Fruit fly (Drosophila melanogaster) whole organism, embryonic: ENCODE data around the gene drpr.

ENCODE experiments used
- Atf-2 ChIP-seq: fragments of 200-800 bp; sonication (Bioruptor generic); optimal IDR thresholded peaks from 2 replicates; lab custom pipeline; 2016; ENCODE audit warnings: missing biosample characterization, missing genetic modification characterization
- BEAF-32 ChIP-seq: fragments of 200-800 bp; sonication (Bioruptor generic); optimal IDR thresholded peaks from 3 replicates; lab custom pipeline; 2017; ENCODE audit warnings: missing biosample characterization, missing genetic modification characterization, mild to moderate bottlenecking, moderate library complexity, missing genetic modification reagents
- CG11504 ChIP-seq: fragments of 200-800 bp; sonication (Bioruptor generic); optimal IDR thresholded peaks from 3 replicates; lab custom pipeline; 2019; ENCODE audit warnings: missing biosample characterization, mild to moderate bottlenecking, missing genetic modification characterization, moderate library complexity
- CG12219 ChIP-seq: fragments of 200-800 bp; sonication (Bioruptor generic); optimal IDR thresholded peaks from 3 replicates; lab custom pipeline; 2018; ENCODE audit warnings: missing biosample characterization, mild to moderate bottlenecking, missing genetic modification characterization
- CG12942 ChIP-seq: fragments of 200-800 bp; sonication (Bioruptor generic); optimal IDR thresholded peaks from 3 replicates; lab custom pipeline; 2016; ENCODE audit warnings: missing biosample characterization, missing genetic modification characterization
- CG13624 ChIP-seq: fragments of 200-800 bp; sonication (Bioruptor generic); optimal IDR thresholded peaks from 2 replicates; lab custom pipeline; 2016; ENCODE audit warnings: missing biosample characterization, missing genetic modification characterization
- CG15011 ChIP-seq: fragments of 200-800 bp; sonication (Bioruptor generic); optimal IDR thresholded peaks from 3 replicates; lab custom pipeline; 2018; ENCODE audit warnings: missing biosample characterization, mild to moderate bottlenecking, missing genetic modification characterization
- CG17359 ChIP-seq: fragments of 200-800 bp; sonication (Bioruptor generic); optimal IDR thresholded peaks from 3 replicates; lab custom pipeline; 2018; ENCODE audit warnings: missing biosample characterization, mild to moderate bottlenecking, missing genetic modification characterization, moderate library complexity
- CG2875 ChIP-seq: fragments of 200-800 bp; sonication (Bioruptor generic); optimal IDR thresholded peaks from 2 replicates; lab custom pipeline; 2017; ENCODE audit warnings: missing biosample characterization, mild to moderate bottlenecking, missing genetic modification characterization, missing genetic modification reagents
- CG31365 ChIP-seq: fragments of 200-800 bp; sonication (Bioruptor generic); optimal IDR thresholded peaks from 2 replicates; lab custom pipeline; 2018; ENCODE audit warnings: missing biosample characterization, mild to moderate bottlenecking, missing genetic modification characterization
- CG31388 ChIP-seq: fragments of 200-800 bp; sonication (Bioruptor generic); optimal IDR thresholded peaks from 2 replicates; lab custom pipeline; 2016; ENCODE audit warnings: missing biosample characterization, missing genetic modification characterization
- CG32532 ChIP-seq: fragments of 200-800 bp; sonication (Bioruptor generic); IDR thresholded peaks from 2 replicates; pipeline ENCODE4 v1.3.6; 2022; ENCODE audit warnings: missing biosample characterization, missing genetic modification characterization
- CG33557 ChIP-seq: fragments of 200-800 bp; sonication (Bioruptor generic); optimal IDR thresholded peaks from 2 replicates; lab custom pipeline; 2019; ENCODE audit warnings: missing biosample characterization, mild to moderate bottlenecking, missing genetic modification characterization, moderate library complexity
- CG3407 ChIP-seq: fragments of 200-800 bp; sonication (Bioruptor generic); optimal IDR thresholded peaks from 2 replicates; lab custom pipeline; 2018; ENCODE audit warnings: missing biosample characterization, mild to moderate bottlenecking, missing genetic modification characterization
- CG3847 ChIP-seq: fragments of 200-800 bp; sonication (Bioruptor generic); IDR thresholded peaks from 2 replicates; pipeline ENCODE4 v1.3.6; 2022; ENCODE audit warnings: missing biosample characterization, missing genetic modification characterization
- CG4424 ChIP-seq: fragments of 200-800 bp; sonication (Bioruptor generic); optimal IDR thresholded peaks from 3 replicates; lab custom pipeline; 2016; ENCODE audit warnings: missing biosample characterization, missing genetic modification characterization
- CG6272 ChIP-seq: fragments of 200-800 bp; sonication (Bioruptor generic); IDR thresholded peaks from 2 replicates; pipeline ENCODE4 v1.3.6; 2022; ENCODE audit warnings: missing biosample characterization, missing genetic modification characterization
- CG8359 ChIP-seq: fragments of 200-800 bp; sonication (Bioruptor generic); optimal IDR thresholded peaks from 2 replicates; lab custom pipeline; 2017; ENCODE audit warnings: missing biosample characterization, mild to moderate bottlenecking, missing genetic modification characterization, borderline replicate concordance
- CoRest ChIP-seq: fragments of 200-800 bp; sonication (Bioruptor generic); optimal IDR thresholded peaks from 3 replicates; lab custom pipeline; 2018; ENCODE audit warnings: missing biosample characterization, mild to moderate bottlenecking, missing genetic modification characterization, moderate library complexity
- Doc3 ChIP-seq: fragments of 200-800 bp; sonication (Bioruptor generic); IDR thresholded peaks from 3 replicates; pipeline ENCODE4 v1.3.6; 2022; ENCODE audit warnings: missing biosample characterization, missing genetic modification characterization; ENCODE audit not compliant: partially characterized antibody
- Dref ChIP-seq: fragments of 200-800 bp; sonication (Bioruptor generic); IDR thresholded peaks from 2 replicates; pipeline ENCODE4 v1.3.6; 2022; ENCODE audit warnings: missing biosample characterization, missing genetic modification characterization
- ERR ChIP-seq: fragments of 200-800 bp; sonication (Bioruptor generic); optimal IDR thresholded peaks from 2 replicates; lab custom pipeline; 2016; ENCODE audit warnings: missing biosample characterization, missing genetic modification characterization
- Ets65A ChIP-seq: fragments of 200-800 bp; sonication (Bioruptor generic); peaks from one replicate; lab custom pipeline; 2016; ENCODE audit warnings: missing biosample characterization, missing genetic modification characterization
- Ets97D ChIP-seq: fragments of 200-800 bp; sonication (Bioruptor generic); optimal IDR thresholded peaks from 3 replicates; lab custom pipeline; 2016; ENCODE audit warnings: missing biosample characterization, missing genetic modification characterization
- Hmx ChIP-seq: fragments of 200-800 bp; sonication (Bioruptor generic); optimal IDR thresholded peaks from 2 replicates; lab custom pipeline; 2016; ENCODE audit warnings: missing biosample characterization, missing genetic modification characterization
- Hr78 ChIP-seq, 2 experiments: fragments of 200-800 bp in 1 of 2; fragments of >200 bp in 1 of 2; sonication (Bioruptor generic) in 1 of 2; optimal IDR thresholded peaks; 2 replicates each; lab custom pipeline; 2017 to 2019; ENCODE audit warnings: missing biosample characterization in 2 of 2, missing genetic modification characterization in 2 of 2, mild to moderate bottlenecking in 1 of 2, moderate library complexity in 1 of 2
- Jarid2 ChIP-seq: fragments of 200-800 bp; sonication (Bioruptor generic); optimal IDR thresholded peaks from 3 replicates; lab custom pipeline; 2017; ENCODE audit warnings: mild to moderate bottlenecking, missing biosample characterization, missing genetic modification reagents, missing genetic modification characterization
- Mes4 ChIP-seq: fragments of 200-800 bp; sonication (Bioruptor generic); optimal IDR thresholded peaks from 2 replicates; lab custom pipeline; 2016; ENCODE audit warnings: missing biosample characterization, missing genetic modification characterization
- Mrtf ChIP-seq: fragments of 200-800 bp; sonication (Bioruptor generic); IDR thresholded peaks from 3 replicates; pipeline ENCODE4 v1.3.6; 2022; ENCODE audit warnings: missing biosample characterization, missing genetic modification characterization
- NK7.1 ChIP-seq: fragments of 200-800 bp; sonication (Bioruptor generic); optimal IDR thresholded peaks from 3 replicates; lab custom pipeline; 2016; ENCODE audit warnings: missing biosample characterization, missing genetic modification characterization
- Ravus ChIP-seq: fragments of 200-800 bp; sonication (Bioruptor generic); IDR thresholded peaks from 2 replicates; pipeline ENCODE4 v1.3.6; 2022; ENCODE audit warnings: missing biosample characterization, missing genetic modification characterization
- Sin3A ChIP-seq: fragments of >200 bp; optimal IDR thresholded peaks from 2 replicates; lab custom pipeline; 2018
- Six4 ChIP-seq: fragments of 200-800 bp; sonication (Bioruptor generic); optimal IDR thresholded peaks from 2 replicates; lab custom pipeline; 2016; ENCODE audit warnings: missing biosample characterization, missing genetic modification characterization
- abd-A ChIP-seq: fragments of 200-800 bp; sonication (Bioruptor generic); optimal IDR thresholded peaks from 3 replicates; lab custom pipeline; 2019; ENCODE audit warnings: missing biosample characterization, mild to moderate bottlenecking, missing genetic modification characterization, moderate library complexity
- ash1 ChIP-seq: fragments of 200-800 bp; sonication (Bioruptor generic); optimal IDR thresholded peaks from 2 replicates; lab custom pipeline; 2018; ENCODE audit warnings: missing biosample characterization, mild to moderate bottlenecking, missing genetic modification characterization
- chm ChIP-seq: fragments of 200-800 bp; sonication (Bioruptor generic); IDR thresholded peaks from 2 replicates; pipeline ENCODE4 v1.3.6; 2022; ENCODE audit warnings: missing biosample characterization, missing genetic modification characterization
- ci ChIP-seq: fragments of 200-800 bp; sonication (Bioruptor generic); IDR thresholded peaks from 3 replicates; pipeline ENCODE4 v1.3.6; 2022; ENCODE audit warnings: missing biosample characterization, missing genetic modification characterization
- crc ChIP-seq: fragments of 200-800 bp; sonication (Bioruptor generic); optimal IDR thresholded peaks from 2 replicates; lab custom pipeline; 2016; ENCODE audit warnings: missing biosample characterization, missing genetic modification characterization
- fd64A ChIP-seq: fragments of 200-800 bp; sonication (Bioruptor generic); optimal IDR thresholded peaks from 3 replicates; lab custom pipeline; 2018; ENCODE audit warnings: missing biosample characterization, mild to moderate bottlenecking, missing genetic modification characterization
- gem ChIP-seq: fragments of 200-800 bp; sonication (Bioruptor generic); optimal IDR thresholded peaks from 2 replicates; lab custom pipeline; 2019; ENCODE audit warnings: missing biosample characterization, mild to moderate bottlenecking, missing genetic modification characterization, moderate library complexity
- gsb ChIP-seq: fragments of 200-800 bp; sonication (Bioruptor generic); IDR thresholded peaks from 2 replicates; pipeline ENCODE4 v1.3.6; 2022; ENCODE audit warnings: missing biosample characterization, missing genetic modification characterization
- h ChIP-seq: fragments of >200 bp; optimal IDR thresholded peaks from 2 replicates; lab custom pipeline; 2017
- maf-S ChIP-seq: fragments of 200-800 bp; sonication (Bioruptor generic); optimal IDR thresholded peaks from 2 replicates; lab custom pipeline; 2016; ENCODE audit warnings: missing biosample characterization, missing genetic modification characterization
- mld ChIP-seq: fragments of 200-800 bp; sonication (Bioruptor generic); IDR thresholded peaks from 3 replicates; pipeline ENCODE4 v1.3.6; 2022; ENCODE audit warnings: missing biosample characterization, missing genetic modification characterization; ENCODE audit not compliant: partially characterized antibody
- otp ChIP-seq: fragments of 200-800 bp; sonication (Bioruptor generic); IDR thresholded peaks from 3 replicates; pipeline ENCODE4, ENCODE4 v1.3.6; 2022; ENCODE audit warnings: missing biosample characterization, missing genetic modification characterization
- ro ChIP-seq: fragments of 200-800 bp; sonication (Bioruptor generic); IDR thresholded peaks from 2 replicates; pipeline ENCODE4 v1.3.6; 2022; ENCODE audit warnings: missing biosample characterization, missing genetic modification characterization
- trh ChIP-seq: fragments of 200-800 bp; sonication (Bioruptor generic); optimal IDR thresholded peaks from 2 replicates; lab custom pipeline; 2016; ENCODE audit warnings: missing biosample characterization, missing genetic modification characterization
- usp ChIP-seq: fragments of >200 bp; optimal IDR thresholded peaks from 2 replicates; lab custom pipeline; 2017; ENCODE audit warnings: missing biosample characterization, missing genetic modification characterization
- wdn ChIP-seq: fragments of 200-800 bp; sonication (Bioruptor generic); IDR thresholded peaks from 2 replicates; pipeline ENCODE4 v1.3.6; 2022; ENCODE audit warnings: missing biosample characterization, missing genetic modification characterization
- zen ChIP-seq: fragments of 200-800 bp; sonication (Bioruptor generic); optimal IDR thresholded peaks from 3 replicates; lab custom pipeline; 2018; ENCODE audit warnings: missing biosample characterization, mild to moderate bottlenecking, missing genetic modification characterization, moderate library complexity

The drpr gene

DNA sequence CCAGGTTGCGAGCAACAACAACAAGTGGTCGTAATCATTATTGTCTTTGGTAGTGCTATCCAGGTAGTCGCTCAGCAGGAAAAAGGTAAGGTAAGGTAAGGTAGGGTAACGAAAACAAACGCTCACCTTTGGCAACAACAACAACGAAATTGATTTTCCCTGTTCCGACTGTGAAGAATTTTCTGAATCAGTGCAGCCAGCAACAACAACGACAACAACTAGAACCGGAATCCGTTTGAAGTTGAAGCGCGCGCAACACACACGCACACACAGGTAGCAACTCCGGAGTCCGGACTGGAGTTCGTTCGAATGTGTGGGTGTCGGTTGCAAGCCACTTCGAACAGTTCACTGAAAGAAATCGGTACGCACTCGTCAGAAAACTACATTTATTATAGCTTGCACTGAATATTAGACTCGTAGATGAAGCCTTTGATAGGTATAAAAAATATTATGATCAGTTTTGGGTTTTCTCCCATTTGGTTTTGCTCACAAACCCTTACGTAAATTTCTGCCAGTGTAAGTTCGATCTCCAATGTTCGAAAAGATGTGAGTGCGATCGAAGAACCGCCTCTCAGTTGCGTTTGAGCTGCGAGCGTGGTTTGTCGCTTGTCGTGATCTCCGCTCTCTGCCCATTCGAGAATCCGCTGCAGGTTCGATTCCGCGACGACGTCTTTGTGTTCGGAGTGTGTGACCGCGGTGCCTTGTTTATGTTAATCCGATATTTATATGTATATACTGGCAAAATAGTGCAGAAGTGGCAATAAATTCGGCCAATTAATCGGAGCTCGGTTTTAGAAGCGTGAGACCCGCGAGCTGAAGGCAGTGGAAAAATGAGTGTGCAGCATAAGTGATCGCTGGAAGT, 15.7 kb upstream of the drpr start, which contains the start of gene CG13921 (continued):
- peak; percentile 99 for TF ChIP-seq CG17359 (tag; lab: Kevin White, UChicago)
- peak; percentile 100 for TF ChIP-seq zen (tag; lab: Kevin White, UChicago)
- TF ChIP-seq Hr78 (GFP tag; optimal IDR thresholded peaks at IDR 0.05; lab: Kevin White, UChicago) = peak in 1 of 2 experiments; percentile 92
- peak; percentile 98 for TF ChIP-seq Mrtf
- peak; percentile 100 for TF ChIP-seq CG4424 (GFP tag; lab: Kevin White, UChicago)
- TF ChIP-seq ci (GFP tag; lab: Robert Waterston, UW) = peak; percentile 100
- TF ChIP-seq CG31388 (GFP tag; lab: Kevin White, UChicago) = peak; percentile 98
- TF ChIP-seq Six4 (GFP tag; lab: Kevin White, UChicago) = peak; percentile 100
- TF ChIP-seq Doc3 (GFP tag; lab: Robert Waterston, UW) = no peak
- TF ChIP-seq CG32532 (GFP tag; lab: Robert Waterston, UW) = peak; percentile 99
- peak; percentile 96 for TF ChIP-seq Ravus (GFP tag; lab: Robert Waterston, UW)
- peak; percentile 95 for TF ChIP-seq Hmx (GFP tag; lab: Kevin White, UChicago)
- TF ChIP-seq CG12942 = peak; percentile 98
- TF ChIP-seq Atf-2 = peak; percentile 98
- TF ChIP-seq Mes4 (GFP tag; lab: Kevin White, UChicago) = peak; percentile 98
- TF ChIP-seq CG6272 (GFP tag; lab: Robert Waterston, UW) = peak; percentile 99
- no peak for TF ChIP-seq h (lab: Kevin White, UChicago)
- peak; percentile 94 for TF ChIP-seq gsb
- TF ChIP-seq CoRest (tag; lab: Kevin White, UChicago) = peak; percentile 99
- TF ChIP-seq NK7.1 (GFP tag; lab: Kevin White, UChicago) = peak; percentile 99
- peak; percentile 98 for TF ChIP-seq CG12219 (GFP tag; lab: Kevin White, UChicago)
- TF ChIP-seq CG33557 = peak; percentile 99
- TF ChIP-seq CG8359 = peak; percentile 96
- peak; percentile 98 for TF ChIP-seq CG15011
- TF ChIP-seq trh = peak; percentile 97
- peak; percentile 97 for TF ChIP-seq ERR (GFP tag; lab: Kevin White, UChicago)
- peak; percentile 28 for TF ChIP-seq BEAF-32 (GFP tag; lab: Kevin White, UChicago)
- peak; percentile 99 for TF ChIP-seq maf-S (GFP tag; lab: Kevin White, UChicago)
- TF ChIP-seq Dref = peak; percentile 46
- TF ChIP-seq CG2875 (GFP tag; lab: Kevin White, UChicago) = peak; percentile 99
- TF ChIP-seq chm (GFP tag; lab: Robert Waterston, UW) = peak; percentile 99
- no peak for TF ChIP-seq mld (GFP tag; lab: Robert Waterston, UW)
- peak; percentile 98 for TF ChIP-seq wdn (GFP tag; lab: Robert Waterston, UW)
- TF ChIP-seq CG3847 (GFP tag; lab: Robert Waterston, UW) = peak; percentile 99
- peak; percentile 95 for TF ChIP-seq Ets97D (GFP tag; lab: Kevin White, UChicago)
- peak; percentile 100 for TF ChIP-seq gem
- no peak for TF ChIP-seq usp (GFP tag; lab: Kevin White, UChicago)
- TF ChIP-seq abd-A (tag; lab: Kevin White, UChicago) = peak; percentile 69
- TF ChIP-seq ro (GFP tag; lab: Robert Waterston, UW) = peak; percentile 91
- TF ChIP-seq Sin3A (lab: Kevin White, UChicago) = no peak
- TF ChIP-seq otp (GFP tag; lab: Robert Waterston, UW) = peak; percentile 100
- peak; percentile 98 for TF ChIP-seq fd64A (GFP tag; lab: Kevin White, UChicago)
- peak; percentile 99 for TF ChIP-seq CG13624
- peak; percentile 98 for TF ChIP-seq CG3407 (GFP tag; lab: Kevin White, UChicago)
- TF ChIP-seq CG11504 (tag; lab: Kevin White, UChicago) = peak; percentile 98
- TF ChIP-seq crc (GFP tag; lab: Kevin White, UChicago) = peak; percentile 99
- TF ChIP-seq Jarid2 (GFP tag; lab: Kevin White, UChicago) = peak; percentile 93
- peak; percentile 100 for TF ChIP-seq Ets65A (GFP tag; lab: Kevin White, UChicago)
- peak; percentile 94 for TF ChIP-seq CG31365 (tag; lab: Kevin White, UChicago)
- TF ChIP-seq ash1 (GFP tag; lab: Kevin White, UChicago) = peak; percentile 88
